Worm (Caenorhabditis elegans) whole organism, young adult: Measurements from ENCODE around the gene npp-9.
A peak's percentile ranks its signal among the peaks of the same experiment; 100 is the strongest.

Experiments used
- B0336.3 ChIP-seq: fragments of 200-800 bp; sonication (Bioruptor generic); IDR thresholded peaks from 2 replicates; pipeline ENCODE4 v1.3.6; 2022; ENCODE audit warnings: missing genetic modification characterization, missing compliant biosample characterization
- D2030.7 ChIP-seq: fragments of 200-800 bp; sonication (Bioruptor generic); IDR thresholded peaks from 2 replicates; pipeline ENCODE4 v1.3.6; 2022; ENCODE audit warnings: missing genetic modification reagents, missing genetic modification characterization, missing compliant biosample characterization
- F10E7.11 ChIP-seq: sonication (generic microtip); optimal IDR thresholded peaks from 2 replicates; lab custom pipeline; 2017; ENCODE audit warnings: mild to moderate bottlenecking, missing genetic modification characterization, moderate library complexity, missing compliant biosample characterization
- F49E8.2 ChIP-seq: sonication (generic microtip); optimal IDR thresholded peaks from 3 replicates; lab custom pipeline; 2017; ENCODE audit warnings: missing genetic modification characterization, mild to moderate bottlenecking, missing compliant biosample characterization, antibody characterized with exemption, moderate library complexity; ENCODE audit not compliant: insufficient read depth
- F57A8.1 ChIP-seq: fragments of 200-800 bp; sonication (Bioruptor generic); optimal IDR thresholded peaks from 2 replicates; lab custom pipeline; 2018; ENCODE audit warnings: mild to moderate bottlenecking, missing genetic modification characterization, moderate library complexity, missing compliant biosample characterization
- Y79H2A.3 ChIP-seq: fragments of 200-800 bp; sonication (Bioruptor generic); conservative IDR thresholded peaks from 2 replicates; pipeline ENCODE4 v1.3.6; 2022; ENCODE audit warnings: missing genetic modification reagents, missing genetic modification characterization, missing compliant biosample characterization
- ZK185.1 ChIP-seq: sonication (generic microtip); optimal IDR thresholded peaks from 2 replicates; lab custom pipeline; 2016; ENCODE audit warnings: mild to moderate bottlenecking, missing genetic modification characterization, missing compliant biosample characterization; ENCODE audit not compliant: poor library complexity, severe bottlenecking
- atf-7 ChIP-seq: sonication (generic microtip); optimal IDR thresholded peaks from 2 replicates; lab custom pipeline; 2017; ENCODE audit warnings: mild to moderate bottlenecking, missing genetic modification characterization, missing compliant biosample characterization
- athp-1 ChIP-seq: sonication (generic microtip); optimal IDR thresholded peaks from 2 replicates; lab custom pipeline; 2017; ENCODE audit warnings: mild to moderate bottlenecking, missing genetic modification characterization, missing compliant biosample characterization
- attf-3 ChIP-seq: fragments of 200-800 bp; sonication (Bioruptor generic); conservative IDR thresholded peaks from 2 replicates; pipeline ENCODE4 v1.3.6; 2022; ENCODE audit warnings: missing genetic modification reagents, missing genetic modification characterization, missing compliant biosample characterization
- cebp-1 ChIP-seq, 2 experiments: fragments of 200-800 bp in 1 of 2; sonication (Bioruptor generic) in 1 of 2; sonication (generic microtip) in 1 of 2; IDR thresholded peaks in 1 of 2; optimal IDR thresholded peaks in 1 of 2; 2 replicates each; pipeline versions ENCODE4 v1.3.6 to Lab custom; 2017 to 2022; ENCODE audit warnings: missing compliant biosample characterization in 2 of 2, missing genetic modification characterization in 2 of 2, mild to moderate bottlenecking in 1 of 2, missing genetic modification reagents in 1 of 2, moderate library complexity in 1 of 2
- ceh-40 ChIP-seq: fragments of 200-800 bp; sonication (Bioruptor generic); IDR thresholded peaks from 2 replicates; pipeline ENCODE4 v1.3.6; 2022; ENCODE audit warnings: missing genetic modification characterization, missing compliant biosample characterization
- ceh-79 ChIP-seq: sonication (generic microtip); optimal IDR thresholded peaks from 2 replicates; lab custom pipeline; 2017; ENCODE audit warnings: mild to moderate bottlenecking, missing genetic modification characterization, missing compliant biosample characterization
- die-1 ChIP-seq: sonication (generic microtip); optimal IDR thresholded peaks from 2 replicates; lab custom pipeline; 2016; ENCODE audit warnings: missing genotype, mild to moderate bottlenecking, missing genetic modification characterization, missing compliant biosample characterization
- egl-18 ChIP-seq: fragments of 200-800 bp; sonication (Bioruptor generic); IDR thresholded peaks from 2 replicates; pipeline ENCODE4 v1.3.6; 2022; ENCODE audit warnings: missing genetic modification reagents, missing genetic modification characterization, missing compliant biosample characterization
- egrh-3 ChIP-seq: fragments of 200-800 bp; sonication (Bioruptor generic); IDR thresholded peaks from 2 replicates; pipeline ENCODE4 v1.3.6; 2022; ENCODE audit warnings: missing genetic modification reagents, missing genetic modification characterization, missing compliant biosample characterization
- hlh-12 ChIP-seq: sonication (generic microtip); optimal IDR thresholded peaks from 2 replicates; lab custom pipeline; 2016; ENCODE audit warnings: missing genetic modification characterization, missing compliant biosample characterization
- hlh-26 ChIP-seq: fragments of 200-800 bp; sonication (Bioruptor generic); conservative IDR thresholded peaks from 2 replicates; pipeline ENCODE4 v1.3.6; 2022; ENCODE audit warnings: missing genetic modification reagents, missing genetic modification characterization, missing compliant biosample characterization
- hmg-20 ChIP-seq: fragments of 200-800 bp; sonication (Bioruptor generic); IDR thresholded peaks from 2 replicates; pipeline ENCODE4 v1.3.6; 2022; ENCODE audit warnings: missing genetic modification reagents, missing genetic modification characterization, missing compliant biosample characterization
- hrde-1 ChIP-seq: sonication (generic microtip); optimal IDR thresholded peaks from 2 replicates; lab custom pipeline; 2016; ENCODE audit warnings: missing genetic modification characterization, mild to moderate bottlenecking, missing compliant biosample characterization, moderate library complexity, missing genotype, missing genetic modification reagents, borderline replicate concordance
- lag-1 ChIP-seq: fragments of 200-800 bp; sonication (Bioruptor generic); IDR thresholded peaks from 2 replicates; pipeline ENCODE4 v1.3.6; 2022; ENCODE audit warnings: missing genetic modification reagents, missing genetic modification characterization, missing compliant biosample characterization
- lin-40 ChIP-seq: sonication (generic microtip); optimal IDR thresholded peaks from 2 replicates; lab custom pipeline; 2016; ENCODE audit warnings: missing genetic modification characterization, mild to moderate bottlenecking, missing compliant biosample characterization, missing genotype, missing genetic modification reagents
- lsl-1 ChIP-seq: fragments of 200-800 bp; sonication (Bioruptor generic); optimal IDR thresholded peaks from 2 replicates; lab custom pipeline; 2018; ENCODE audit warnings: mild to moderate bottlenecking, missing genetic modification characterization, moderate library complexity, missing compliant biosample characterization
- madf-10 ChIP-seq: sonication (generic microtip); optimal IDR thresholded peaks from 2 replicates; lab custom pipeline; 2016; ENCODE audit warnings: mild to moderate bottlenecking, missing genetic modification characterization, missing compliant biosample characterization
- mel-28 ChIP-seq: sonication (generic microtip); optimal IDR thresholded peaks from 2 replicates; lab custom pipeline; 2016; ENCODE audit warnings: borderline replicate concordance, mild to moderate bottlenecking, missing genetic modification characterization, missing compliant biosample characterization
- nfya-2 ChIP-seq: fragments of 200-800 bp; sonication (Bioruptor generic); IDR thresholded peaks from 2 replicates; pipeline ENCODE4 v1.3.6; 2022; ENCODE audit warnings: missing genetic modification reagents, missing genetic modification characterization, missing compliant biosample characterization
- nfyb-1 ChIP-seq: fragments of 200-800 bp; sonication (Bioruptor generic); IDR thresholded peaks from 2 replicates; pipeline ENCODE4 v1.3.6; 2022; ENCODE audit warnings: missing genetic modification reagents, missing genetic modification characterization, missing compliant biosample characterization
- nhr-179 ChIP-seq: sonication (generic microtip); optimal IDR thresholded peaks from 2 replicates; lab custom pipeline; 2016; ENCODE audit warnings: mild to moderate bottlenecking, missing genetic modification characterization, missing compliant biosample characterization
- nhr-90 ChIP-seq: sonication (generic microtip); optimal IDR thresholded peaks from 2 replicates; lab custom pipeline; 2016; ENCODE audit warnings: missing genotype, mild to moderate bottlenecking, missing genetic modification characterization, missing compliant biosample characterization
- pbrm-1 ChIP-seq: fragments of 200-800 bp; sonication (Bioruptor generic); IDR thresholded peaks from 2 replicates; pipeline ENCODE4 v1.3.6; 2022; ENCODE audit warnings: missing genetic modification reagents, missing genetic modification characterization, missing compliant biosample characterization
- rcor-1 ChIP-seq: fragments of 200-800 bp; sonication (Bioruptor generic); IDR thresholded peaks from 2 replicates; pipeline ENCODE4 v1.3.6; 2022; ENCODE audit warnings: missing genetic modification reagents, missing genetic modification characterization, missing compliant biosample characterization
- repo-1 ChIP-seq: sonication (generic microtip); optimal IDR thresholded peaks from 2 replicates; lab custom pipeline; 2017; ENCODE audit warnings: mild to moderate bottlenecking, missing genetic modification characterization, missing compliant biosample characterization
- sea-2 ChIP-seq: fragments of 200-800 bp; sonication (Bioruptor generic); IDR thresholded peaks from 2 replicates; pipeline ENCODE4 v1.3.6; 2022; ENCODE audit warnings: missing genetic modification characterization, missing compliant biosample characterization
- snpc-1.3 ChIP-seq: sonication (generic microtip); optimal IDR thresholded peaks from 2 replicates; lab custom pipeline; 2017; ENCODE audit warnings: missing genetic modification characterization, mild to moderate bottlenecking, missing compliant biosample characterization, antibody characterized with exemption, moderate library complexity, missing genotype, missing genetic modification reagents; ENCODE audit not compliant: insufficient read depth
- snpc-3.4 ChIP-seq: sonication (generic microtip); optimal IDR thresholded peaks from 2 replicates; lab custom pipeline; 2017; ENCODE audit warnings: missing genetic modification characterization, mild to moderate bottlenecking, missing compliant biosample characterization, antibody characterized with exemption, moderate library complexity, missing genotype, missing genetic modification reagents
- sptf-2 ChIP-seq: fragments of 200-800 bp; sonication (Bioruptor generic); optimal IDR thresholded peaks from 2 replicates; lab custom pipeline; 2018; ENCODE audit warnings: mild to moderate bottlenecking, missing genetic modification characterization, missing compliant biosample characterization
- tbp1 ChIP-seq: fragments of 200-800 bp; sonication (Bioruptor generic); optimal IDR thresholded peaks from 2 replicates; lab custom pipeline; 2018; ENCODE audit warnings: mild to moderate bottlenecking, missing genetic modification characterization, missing compliant biosample characterization
- unc-62 ChIP-seq: fragments of 150-350 bp; optimal IDR thresholded peaks from 2 replicates; lab custom pipeline; 2014; ENCODE audit warnings: missing biosample characterization, missing genetic modification reagents, missing genetic modification characterization
- ztf-25 ChIP-seq: fragments of 200-800 bp; sonication (Bioruptor generic); IDR thresholded peaks from 2 replicates; pipeline ENCODE4 v1.3.6; 2022; ENCODE audit warnings: missing genetic modification reagents, missing genetic modification characterization, missing compliant biosample characterization
- ztf-6 ChIP-seq: fragments of 200-800 bp; sonication (Bioruptor generic); IDR thresholded peaks from 2 replicates; pipeline ENCODE4 v1.3.6; 2022; ENCODE audit warnings: missing genetic modification reagents, missing genetic modification characterization, missing compliant biosample characterization

The npp-9 gene

DNA sequence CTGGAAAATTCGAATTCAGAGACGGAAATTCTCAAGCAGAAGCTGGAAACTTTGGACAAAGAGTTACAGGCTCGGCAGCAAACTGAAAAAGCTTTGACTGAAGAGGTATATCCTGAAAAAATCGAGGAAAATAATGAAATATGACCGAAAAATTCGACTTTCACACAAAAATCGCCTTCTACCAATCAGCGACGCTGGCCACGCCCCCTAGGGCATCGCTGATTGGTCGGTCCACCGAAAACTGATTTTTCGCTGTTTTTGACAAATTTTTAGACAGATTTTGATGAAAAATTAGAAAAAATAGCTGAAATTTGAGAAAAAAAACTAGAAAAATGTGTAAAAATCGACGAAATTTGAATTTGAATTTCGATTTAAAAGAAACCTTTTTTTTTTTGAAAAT is 14.6 kb upstream of the npp-9 start:
- TF ChIP-seq ceh-40 (no peak), nfyb-1 (GFP tag; lab: Robert Waterston, UW) (peak; percentile 80)

DNA sequence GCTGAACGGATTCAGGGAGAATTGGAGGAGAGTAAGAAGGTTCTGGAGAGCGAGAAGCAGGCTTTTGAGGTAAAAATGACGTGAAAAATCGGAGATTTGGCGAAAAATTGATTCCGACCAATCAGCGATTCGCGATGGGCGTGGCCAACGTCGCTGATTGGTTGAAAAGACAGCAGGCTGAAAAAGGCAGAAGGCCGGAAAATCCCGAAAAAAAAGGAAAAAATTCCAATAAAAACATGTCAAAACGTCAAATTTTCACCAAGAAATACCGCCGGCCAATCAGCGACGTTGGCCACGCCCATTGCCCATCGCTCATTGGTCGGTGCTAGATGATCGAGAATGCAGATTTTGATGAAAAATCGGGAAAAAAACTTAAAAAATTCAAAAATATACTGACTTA is 13.2 kb upstream of the npp-9 start:
- TF ChIP-seq sea-2 (GFP tag; lab: Robert Waterston, UW), result no peak
- peak; percentile 74 for TF ChIP-seq nfyb-1 (GFP tag; lab: Robert Waterston, UW)
- no peak for TF ChIP-seq tbp1 (GFP tag; lab: Kevin White, UChicago)
- no peak for TF ChIP-seq pbrm-1 (GFP tag; lab: Robert Waterston, UW)

DNA sequence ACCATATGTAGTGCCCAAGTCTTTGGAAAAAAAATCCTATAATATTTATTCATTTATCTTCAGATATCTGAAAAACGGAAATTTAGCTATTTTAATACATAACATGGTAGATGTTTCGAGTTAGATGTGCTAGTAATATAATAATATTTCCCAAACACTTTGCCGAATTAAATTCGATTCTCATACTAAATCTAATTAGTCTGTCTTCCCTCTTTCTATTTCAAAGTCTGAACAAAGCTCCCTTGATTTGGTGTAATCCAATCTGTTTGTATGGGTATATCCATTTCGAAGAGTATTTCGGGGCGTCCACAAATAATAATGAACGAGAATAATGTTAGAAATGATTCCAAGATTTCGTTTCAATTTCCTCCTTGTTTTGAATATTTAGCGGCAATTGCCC is 10.1 kb upstream of the npp-9 start:
- TF ChIP-seq B0336.3 (GFP tag; lab: Robert Waterston, UW), result no peak
- no peak for TF ChIP-seq die-1 (tag; lab: Kevin White, UChicago)
- TF ChIP-seq rcor-1, result no peak
- TF ChIP-seq lag-1 (GFP tag; lab: Robert Waterston, UW), result no peak
- TF ChIP-seq nhr-179 (tag; lab: Kevin White, UChicago), result no peak
- TF ChIP-seq lsl-1 (GFP tag; lab: Kevin White, UChicago), result no peak
- TF ChIP-seq egl-18, result no peak
- no peak for TF ChIP-seq unc-62 (GFP tag; lab: Kevin White, UChicago)
- TF ChIP-seq ZK185.1 (tag; lab: Kevin White, UChicago), result no peak
- TF ChIP-seq nfya-2, result no peak
- TF ChIP-seq ztf-25 (GFP tag; lab: Robert Waterston, UW), result no peak
- TF ChIP-seq ceh-40, result no peak

DNA sequence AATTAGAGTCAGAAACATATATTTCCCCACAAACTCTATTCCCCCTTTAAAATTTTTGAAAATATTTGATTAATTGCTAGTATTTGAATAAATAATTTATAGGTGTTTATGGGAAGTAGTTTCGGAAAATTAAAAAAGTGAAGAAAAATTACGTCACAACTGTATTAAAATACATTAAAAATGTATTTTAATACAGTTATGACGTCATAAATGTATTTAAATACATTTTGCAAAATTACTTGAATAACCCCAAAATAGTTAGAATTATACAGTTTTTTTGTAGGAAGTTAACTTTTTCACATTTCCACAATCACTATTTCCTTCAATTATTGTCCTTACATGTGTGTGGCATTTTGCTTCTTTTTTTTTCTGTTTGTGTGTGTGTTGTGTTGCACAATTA is 9.2 kb upstream of the npp-9 start:
- TF ChIP-seq lin-40 (tag; lab: Kevin White, UChicago) (no peak), unc-62 (GFP tag; lab: Kevin White, UChicago) (no peak)

DNA sequence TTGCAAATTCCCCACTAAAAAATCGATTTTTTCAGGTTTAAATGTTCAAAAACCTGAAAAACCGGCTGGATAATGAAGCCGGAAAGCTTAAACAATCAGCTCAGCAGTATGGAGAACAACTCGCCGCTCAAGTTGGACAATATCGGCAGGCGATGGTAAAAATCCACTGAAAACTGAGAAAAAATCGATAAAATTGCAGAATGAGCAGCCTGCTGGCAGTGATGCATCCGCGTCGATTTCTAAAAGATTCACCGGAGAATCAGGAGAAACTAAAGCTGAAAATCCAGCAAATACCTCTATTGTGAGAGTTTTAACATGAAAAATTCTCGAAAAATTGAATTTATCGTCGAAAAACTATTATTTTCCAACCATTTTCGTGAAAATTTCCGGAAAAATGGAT is 1.3 kb upstream of the npp-9 start, which contains the start of gene golg-4:
TSS of gene golg-4 (plus strand) at position 34 of the 400 bp plus-strand sequence.
- no peak for TF ChIP-seq hmg-20 (GFP tag; lab: Robert Waterston, UW)
- peak; percentile 14 for TF ChIP-seq repo-1 (tag; lab: Kevin White, UChicago)

DNA sequence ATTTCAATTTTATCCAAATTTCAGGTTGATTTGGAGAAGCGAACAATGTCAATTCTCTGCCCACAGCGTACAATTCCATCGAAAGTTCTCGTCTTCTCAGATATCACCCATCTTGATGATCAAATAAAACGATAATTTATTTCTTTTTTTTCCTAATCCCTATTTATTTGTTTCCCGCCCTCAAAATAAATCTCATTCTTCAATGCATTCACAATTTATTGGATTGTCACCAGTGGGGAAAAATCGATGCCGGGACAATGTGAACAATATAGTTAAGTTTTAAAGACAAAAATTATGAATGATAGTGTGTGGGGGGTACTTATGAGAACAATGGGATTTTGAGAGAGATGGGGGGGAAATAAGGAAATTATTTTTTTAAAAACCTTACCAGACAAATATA is 3.8 kb downstream of the npp-9 start:
- no peak for TF ChIP-seq mel-28 (tag; lab: Kevin White, UChicago)
- TF ChIP-seq egrh-3 (GFP tag; lab: Robert Waterston, UW), result no peak
- no peak for TF ChIP-seq snpc-1.3 (tag; lab: Kevin White, UChicago)
- no peak for TF ChIP-seq sptf-2
- TF ChIP-seq athp-1 (tag; lab: Kevin White, UChicago), result no peak
- no peak for TF ChIP-seq F10E7.11
- TF ChIP-seq F57A8.1, result no peak
- no peak for TF ChIP-seq hlh-26 (GFP tag; lab: Robert Waterston, UW)
- no peak for TF ChIP-seq hlh-12 (tag; lab: Kevin White, UChicago)
- no peak for TF ChIP-seq madf-10 (tag; lab: Kevin White, UChicago)
- no peak for TF ChIP-seq ztf-6 (GFP tag; lab: Robert Waterston, UW)
- TF ChIP-seq cebp-1 (GFP tag; IDR thresholded peaks at IDR 0.05; lab: Robert Waterston, UW), result no peak
- TF ChIP-seq cebp-1 (tag; optimal IDR thresholded peaks at IDR 0.05; lab: Kevin White, UChicago), result peak; percentile 32
- TF ChIP-seq nhr-90 (tag; lab: Kevin White, UChicago), result no peak
- TF ChIP-seq attf-3 (GFP tag; lab: Robert Waterston, UW), result no peak
- no peak for TF ChIP-seq ceh-79 (tag; lab: Kevin White, UChicago)
- no peak for TF ChIP-seq atf-7
- TF ChIP-seq D2030.7 (GFP tag; lab: Robert Waterston, UW), result peak; percentile 32
- peak; percentile 59 for TF ChIP-seq snpc-3.4 (tag; lab: Kevin White, UChicago)
- TF ChIP-seq Y79H2A.3 (GFP tag; lab: Robert Waterston, UW), result no peak
- TF ChIP-seq F49E8.2 (tag; lab: Kevin White, UChicago), result peak; percentile 61
- TF ChIP-seq hrde-1, result peak; percentile 43
